Worm (Caenorhabditis elegans) whole organism, young adult: ENCODE results near the gene Y41D4A.3.

Experiments used
- aptf-3 ChIP-seq: fragments of 200-800 bp; sonication (Bioruptor generic); IDR thresholded peaks from 2 replicates; pipeline ENCODE4 v1.3.6; 2022; ENCODE audit warnings: missing genetic modification characterization, missing compliant biosample characterization
- ztf-26 ChIP-seq: sonication (generic microtip); optimal IDR thresholded peaks from 2 replicates; lab custom pipeline; 2017; ENCODE audit warnings: missing genetic modification characterization, missing compliant biosample characterization

DNA sequence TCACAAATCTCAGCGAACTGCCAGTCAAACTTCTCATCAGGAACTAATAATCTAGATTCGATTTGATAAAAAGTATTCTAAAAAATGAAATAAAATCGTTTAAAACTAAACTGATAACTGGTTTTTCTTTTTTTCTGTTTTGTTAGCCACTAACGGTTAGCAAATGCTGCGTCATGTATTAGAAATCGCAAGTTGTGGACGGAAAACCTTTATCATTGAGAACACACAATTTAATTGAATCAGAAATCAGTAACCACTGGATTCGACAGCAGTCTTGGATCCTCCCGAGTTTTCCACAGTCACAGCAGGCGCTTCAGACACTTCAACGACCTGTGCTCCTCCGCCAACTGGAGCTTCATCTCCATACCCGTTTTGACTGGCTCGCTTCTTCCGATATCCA, 30.6 kb upstream of the Y41D4A.3 start:
- TF ChIP-seq aptf-3 (GFP tag; lab: Robert Waterston, UW) (no peak), ztf-26 (tag; lab: Kevin White, UChicago) (peak; percentile 31)
